Worm (Caenorhabditis elegans): ENCODE results near the gene grd-1.

- TF ChIP-seq dpl-1 (GFP tag; optimal IDR thresholded peaks at IDR 0.05), result no peak
- TF ChIP-seq pax-3 (tag; optimal IDR thresholded peaks at IDR 0.05), result no peak
- no peak for TF ChIP-seq mep-1 (tag; optimal IDR thresholded peaks at IDR 0.05)
- no peak for TF ChIP-seq pqm-1 (tag; optimal IDR thresholded peaks at IDR 0.05)
- no peak for TF ChIP-seq lin-13 (GFP tag; optimal IDR thresholded peaks at IDR 0.05)
Measured at ce11 chrX:11120808-11121207, 11.6 kb downstream of the grd-1 start, which contains the start of gene R08B4.3.

Measured in whole organism, L1 larva.